Worm (Caenorhabditis elegans): ENCODE data around the gene C42C1.9.

DNA sequence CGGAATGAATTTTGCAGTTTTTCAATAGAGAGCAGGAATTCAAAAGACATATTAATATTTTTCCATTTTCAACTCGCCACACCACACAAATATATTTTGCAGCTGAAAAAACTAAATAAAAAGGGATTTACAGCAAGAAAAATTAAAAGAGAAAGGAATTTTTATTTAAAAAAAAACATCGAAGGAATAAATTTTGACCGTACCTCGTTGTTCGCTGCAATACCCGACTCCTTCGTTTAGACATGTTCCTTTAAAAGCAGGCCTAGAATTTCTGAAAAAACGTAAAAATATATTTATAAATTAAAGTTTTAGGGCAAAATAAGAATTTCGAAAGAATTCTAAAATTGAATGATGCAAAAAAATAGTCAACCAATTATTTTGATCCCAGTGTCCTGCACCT is 46.5 kb downstream of the C42C1.9 start, which contains the start of gene F19B6.1:
- no peak for TF ChIP-seq lin-13 (tag; optimal IDR thresholded peaks at IDR 0.05)
- TF ChIP-seq ces-1 (GFP tag; optimal IDR thresholded peaks at IDR 0.05) = no peak
- TF ChIP-seq snpc-4 (tag; optimal IDR thresholded peaks at IDR 0.05) = no peak
- TF ChIP-seq nhr-12 (tag; optimal IDR thresholded peaks at IDR 0.05) = no peak
- TF ChIP-seq unc-39 (tag; optimal IDR thresholded peaks at IDR 0.05) = no peak
- no peak for TF ChIP-seq mab-5 (tag; optimal IDR thresholded peaks at IDR 0.05)
- TF ChIP-seq nhr-76 (tag; optimal IDR thresholded peaks at IDR 0.05) = no peak
- no peak for TF ChIP-seq elt-1 (tag; optimal IDR thresholded peaks at IDR 0.05; ENCODE audit: borderline replicate concordance, insufficient read depth)
